Fruit fly (Drosophila melanogaster): Measurements from ENCODE around the gene PIG-Wa.

DNA sequence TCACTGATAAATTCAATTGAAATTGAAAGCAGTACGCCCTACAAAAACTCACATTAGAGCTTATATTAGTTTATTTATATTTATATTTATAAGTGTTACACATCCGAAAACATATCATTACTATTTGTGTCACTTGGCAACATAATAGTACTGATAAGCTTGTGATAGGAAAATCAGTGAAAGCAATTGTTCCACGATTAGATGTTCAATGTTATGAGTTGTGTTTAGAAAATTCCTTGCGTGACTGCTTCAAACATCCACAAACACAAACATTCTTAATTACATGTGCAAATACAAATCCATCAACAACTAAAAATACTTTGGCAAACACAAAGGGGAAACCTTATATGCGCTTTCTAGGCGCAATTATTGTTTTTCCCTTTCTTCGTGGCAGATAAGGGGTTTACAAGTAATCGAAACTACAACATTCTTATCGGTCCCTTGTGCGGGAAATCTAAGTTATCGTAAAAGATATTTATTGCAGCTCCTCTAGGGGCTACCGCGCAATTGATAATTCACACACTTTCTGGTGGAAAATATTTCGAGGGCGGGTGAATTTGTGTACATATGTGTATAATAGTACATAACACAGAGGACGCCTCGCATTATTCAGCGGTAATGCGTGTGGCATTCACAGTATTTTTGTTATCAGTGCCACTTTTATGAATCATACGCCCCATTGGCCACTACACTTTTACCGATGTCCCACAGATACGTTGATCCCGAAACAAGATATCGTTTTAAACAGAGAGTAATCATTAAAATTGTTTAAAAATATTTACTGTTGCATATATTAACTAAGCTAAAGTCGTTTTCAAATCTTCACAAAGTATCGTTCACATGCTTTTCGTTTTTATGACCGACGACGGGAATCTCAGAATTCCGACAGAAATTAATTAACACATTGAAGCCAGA lies 20.9 kb upstream of the PIG-Wa start:
- TF ChIP-seq CG12605 (GFP tag; IDR thresholded peaks at IDR 0.05): no peak
- TF ChIP-seq CG32121 (GFP tag; IDR thresholded peaks at IDR 0.05): no peak
- no peak for TF ChIP-seq rn (GFP tag; IDR thresholded peaks at IDR 0.05)
